In the genomic region with DNA sequence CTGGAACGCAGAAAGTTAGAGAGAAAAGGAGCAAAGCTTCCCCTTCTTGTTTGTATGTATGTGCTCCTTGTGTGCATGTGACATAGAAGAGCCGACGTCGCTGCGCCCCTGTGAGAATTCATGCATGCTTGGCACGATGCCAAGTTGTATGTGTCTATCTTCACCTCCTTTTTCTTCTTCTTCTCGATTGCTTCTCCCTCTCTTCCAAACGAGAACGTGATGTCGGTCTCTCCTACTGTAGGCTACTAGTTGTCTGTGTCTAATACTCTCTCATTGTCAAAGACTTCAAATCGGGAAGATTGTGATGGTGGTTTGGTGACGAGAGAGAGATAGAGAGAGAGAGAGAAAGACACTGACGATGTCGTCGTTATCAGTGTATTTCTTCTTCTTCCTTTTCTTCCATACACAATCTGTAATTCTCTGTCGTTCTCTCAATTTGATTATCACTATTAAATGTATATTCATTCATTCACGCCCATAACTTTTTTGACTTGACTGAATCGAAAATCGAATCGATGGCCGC, we compare ENCODE assay signal across 2 worm cellular contexts.
TF ChIP-seq lines count a peak whose summit lies in the region.

No protein-coding gene starts in this region.

TF ChIP-seq in whole organism, L2 larva, 48 proteins besides CTCF, POLR2A, EP300 and RAD21 (continued from another document):
- TF ChIP-seq nhr-77 (tag; optimal IDR thresholded peaks at IDR 0.05; lab: Kevin White, UChicago) (no peak), ama-1 (optimal IDR thresholded peaks at IDR 0.05; lab: Kevin White, UChicago) (no peak), nhr-237 (tag; optimal IDR thresholded peaks at IDR 0.05; lab: Kevin White, UChicago) (no peak), aly-2 (tag; optimal IDR thresholded peaks at IDR 0.05; lab: Kevin White, UChicago) (no peak), elt-1 (tag; optimal IDR thresholded peaks at IDR 0.05; lab: Kevin White, UChicago) (no peak), fos-1 (tag; optimal IDR thresholded peaks at IDR 0.05; lab: Kevin White, UChicago) (peak; percentile 98), egl-27 (tag; optimal IDR thresholded peaks at IDR 0.05; lab: Kevin White, UChicago) (peak; percentile 95), alr-1 (tag; optimal IDR thresholded peaks at IDR 0.05; lab: Kevin White, UChicago) (peak; percentile 60), mdl-1 (tag; optimal IDR thresholded peaks at IDR 0.05; lab: Kevin White, UChicago) (peak; percentile 81 to 93), C34F6.9 (tag; optimal IDR thresholded peaks at IDR 0.05; lab: Kevin White, UChicago) (peak; percentile 95), nhr-11 (tag; optimal IDR thresholded peaks at IDR 0.05; lab: Kevin White, UChicago) (no peak), lin-11 (tag; optimal IDR thresholded peaks at IDR 0.05; lab: Kevin White, UChicago) (peak; percentile 79), unc-55 (GFP tag; optimal IDR thresholded peaks at IDR 0.05; lab: Kevin White, UChicago) (peak; percentile 81), nhr-23 (tag; optimal IDR thresholded peaks at IDR 0.05; lab: Kevin White, UChicago) (no peak), lin-13 (GFP tag; optimal IDR thresholded peaks at IDR 0.05; lab: Kevin White, UChicago) (peak; percentile 78), elt-3 (tag; optimal IDR thresholded peaks at IDR 0.05; lab: Kevin White, UChicago) (no peak), nhr-21 (tag; optimal IDR thresholded peaks at IDR 0.05; lab: Kevin White, UChicago) (peak; percentile 93), sem-4 (tag; optimal IDR thresholded peaks at IDR 0.05; lab: Kevin White, UChicago) (peak; percentile 84), unc-62 (GFP tag; optimal IDR thresholded peaks at IDR 0.05; lab: Kevin White, UChicago) (peak; percentile 59), nhr-6 (tag; optimal IDR thresholded peaks at IDR 0.05; lab: Kevin White, UChicago) (peak; percentile 92), unc-39 (tag; optimal IDR thresholded peaks at IDR 0.05; lab: Kevin White, UChicago) (no peak), sma-9 (GFP tag; optimal IDR thresholded peaks at IDR 0.05; lab: Kevin White, UChicago) (peak; percentile 96), sma-9 (tag; optimal IDR thresholded peaks at IDR 0.05; lab: Kevin White, UChicago) (no peak), skn-1 (tag; optimal IDR thresholded peaks at IDR 0.05; lab: Kevin White, UChicago) (peak; percentile 49), mab-5 (tag; optimal IDR thresholded peaks at IDR 0.05; lab: Kevin White, UChicago) (peak; percentile 81), lin-39 (tag; optimal IDR thresholded peaks at IDR 0.05; lab: Kevin White, UChicago) (no peak), blmp-1 (tag; optimal IDR thresholded peaks at IDR 0.05; lab: Kevin White, UChicago; ENCODE audit: insufficient read depth) (peak; percentile 83)

TF ChIP-seq in whole organism, L4 larva, 104 proteins besides CTCF, POLR2A, EP300 and RAD21 (continued from another document):
- TF ChIP-seq nhr-237 (tag; optimal IDR thresholded peaks at IDR 0.05; lab: Kevin White, UChicago), result no peak
- TF ChIP-seq F10B5.3 (tag; optimal IDR thresholded peaks at IDR 0.05; lab: Kevin White, UChicago), result peak; percentile 23
- TF ChIP-seq mdl-1 (tag; optimal IDR thresholded peaks at IDR 0.05; lab: Kevin White, UChicago), result peak; percentile 77 to 97
- no peak for TF ChIP-seq nhr-111 (GFP tag; optimal IDR thresholded peaks at IDR 0.05; lab: Kevin White, UChicago)
- TF ChIP-seq php-3 (GFP tag; IDR thresholded peaks at IDR 0.05; lab: Robert Waterston, UW), result peak; percentile 73
- TF ChIP-seq lir-3 (tag; optimal IDR thresholded peaks at IDR 0.05; lab: Kevin White, UChicago), result no peak
- TF ChIP-seq duxl-1 (tag; optimal IDR thresholded peaks at IDR 0.05; lab: Kevin White, UChicago; ENCODE audit: poor library complexity), result no peak
- TF ChIP-seq dmd-8 (GFP tag; IDR thresholded peaks at IDR 0.05; lab: Robert Waterston, UW), result no peak
- no peak for TF ChIP-seq aly-2 (tag; optimal IDR thresholded peaks at IDR 0.05; lab: Kevin White, UChicago)
- TF ChIP-seq ces-1 (GFP tag; optimal IDR thresholded peaks at IDR 0.05; lab: Kevin White, UChicago), result no peak
- peak; percentile 92 for TF ChIP-seq mep-1 (tag; optimal IDR thresholded peaks at IDR 0.05; lab: Kevin White, UChicago)
- TF ChIP-seq dpl-1 (GFP tag; optimal IDR thresholded peaks at IDR 0.05; lab: Kevin White, UChicago), result peak; percentile 58
- 0 out of 2 replicates have a peak, but pooled peaks have one; percentile 20 for TF ChIP-seq ceh-44 (GFP tag; IDR thresholded peaks at IDR 0.05; lab: Robert Waterston, UW)
- TF ChIP-seq lin-1 (GFP tag; IDR thresholded peaks at IDR 0.05; lab: Robert Waterston, UW), result peak; percentile 70
- TF ChIP-seq nhr-42 (GFP tag; IDR thresholded peaks at IDR 0.05; lab: Robert Waterston, UW), result no peak
- no peak for TF ChIP-seq snpc-1.2 (GFP tag; IDR thresholded peaks at IDR 0.05; lab: Robert Waterston, UW)
- TF ChIP-seq attf-4 (tag; optimal IDR thresholded peaks at IDR 0.05; lab: Kevin White, UChicago), result peak; percentile 19
- TF ChIP-seq mes-2 (tag; optimal IDR thresholded peaks at IDR 0.05; lab: Kevin White, UChicago; ENCODE audit: poor library complexity, severe bottlenecking), result peak; percentile 56
- TF ChIP-seq spr-1 (tag; optimal IDR thresholded peaks at IDR 0.05; lab: Kevin White, UChicago), result peak; percentile 64
- TF ChIP-seq nhr-10 (tag; optimal IDR thresholded peaks at IDR 0.05; lab: Kevin White, UChicago), result peak; percentile 81
- TF ChIP-seq Y48G9A.11 (GFP tag; IDR thresholded peaks at IDR 0.05; lab: Robert Waterston, UW), result no peak
- no peak for TF ChIP-seq fos-1 (tag; optimal IDR thresholded peaks at IDR 0.05; lab: Kevin White, UChicago)
- no peak for TF ChIP-seq ceh-32 (tag; optimal IDR thresholded peaks at IDR 0.05; lab: Kevin White, UChicago; ENCODE audit: poor library complexity)
- TF ChIP-seq hlh-30 (tag; optimal IDR thresholded peaks at IDR 0.05; lab: Kevin White, UChicago; ENCODE audit: insufficient read depth), result peak; percentile 96
- peak; percentile 99 for TF ChIP-seq hlh-11 (tag; optimal IDR thresholded peaks at IDR 0.05; lab: Kevin White, UChicago)
- no peak for TF ChIP-seq D1046.2 (GFP tag; IDR thresholded peaks at IDR 0.05; lab: Robert Waterston, UW)
- TF ChIP-seq zip-11 (GFP tag; IDR thresholded peaks at IDR 0.05; lab: Robert Waterston, UW), result no peak
- no peak for TF ChIP-seq daf-8 (GFP tag; IDR thresholded peaks at IDR 0.05; lab: Robert Waterston, UW)
- peak in 1 of 2 experiments; percentile 93 for TF ChIP-seq unc-62 (GFP tag; optimal IDR thresholded peaks at IDR 0.05 in 1 of 2; lab: Kevin White, UChicago)
- TF ChIP-seq unc-62 (tag; optimal IDR thresholded peaks at IDR 0.05; lab: Kevin White, UChicago), result no peak
- peak; percentile 93 for TF ChIP-seq nhr-77 (tag; optimal IDR thresholded peaks at IDR 0.05; lab: Kevin White, UChicago)
- TF ChIP-seq F37D6.2 (tag; optimal IDR thresholded peaks at IDR 0.05; lab: Kevin White, UChicago), result peak; percentile 80
- no peak for TF ChIP-seq skn-1 (tag; optimal IDR thresholded peaks at IDR 0.05; lab: Kevin White, UChicago)
- TF ChIP-seq nhr-41 (GFP tag; IDR thresholded peaks at IDR 0.05; lab: Robert Waterston, UW), result peak; percentile 54; the same call in 1 of the 2 replicates
- TF ChIP-seq ceh-82 (tag; optimal IDR thresholded peaks at IDR 0.05; lab: Kevin White, UChicago), result no peak
- TF ChIP-seq nhr-102 (tag; optimal IDR thresholded peaks at IDR 0.05; lab: Kevin White, UChicago), result peak; percentile 78
- TF ChIP-seq fkh-10 (GFP tag; optimal IDR thresholded peaks at IDR 0.05; lab: Kevin White, UChicago), result peak; percentile 86
- TF ChIP-seq lim-7 (GFP tag; IDR thresholded peaks at IDR 0.05; lab: Robert Waterston, UW), result 0 out of 2 replicates have a peak, but pooled peaks have one; percentile 43
- peak; percentile 57 for TF ChIP-seq zfp-2 (tag; optimal IDR thresholded peaks at IDR 0.05; lab: Kevin White, UChicago)
- peak in 1 of 2 experiments; percentile 21 for TF ChIP-seq ZK546.5 (tag; optimal IDR thresholded peaks at IDR 0.05; lab: Kevin White, UChicago)
- peak; percentile 42 for TF ChIP-seq lin-38 (GFP tag; IDR thresholded peaks at IDR 0.05; lab: Robert Waterston, UW)
- peak in 1 of 2 experiments; percentile 12 for TF ChIP-seq daf-16 (GFP tag; optimal IDR thresholded peaks at IDR 0.05; lab: Kevin White, UChicago)
- TF ChIP-seq daf-16 (tag; optimal IDR thresholded peaks at IDR 0.05; lab: Kevin White, UChicago), result peak; percentile 79
- peak; percentile 80 for TF ChIP-seq nhr-11 (tag; optimal IDR thresholded peaks at IDR 0.05; lab: Kevin White, UChicago)
- TF ChIP-seq mxl-3 (GFP tag; optimal IDR thresholded peaks at IDR 0.05; lab: Kevin White, UChicago), result peak; percentile 93
- no peak for TF ChIP-seq Y105C5A.15 (GFP tag; IDR thresholded peaks at IDR 0.05; lab: Robert Waterston, UW)
- TF ChIP-seq rbr-2 (tag; optimal IDR thresholded peaks at IDR 0.05; lab: Kevin White, UChicago), result peak; percentile 92
- peak; percentile 96 for TF ChIP-seq dmd-6 (GFP tag; IDR thresholded peaks at IDR 0.05; lab: Robert Waterston, UW)
- peak; percentile 72 for TF ChIP-seq T20F7.1 (GFP tag; optimal IDR thresholded peaks at IDR 0.05; lab: Kevin White, UChicago)
- TF ChIP-seq mxl-2 (GFP tag; conservative IDR thresholded peaks at IDR 0.05; lab: Robert Waterston, UW), result no peak
- peak; percentile 37 for TF ChIP-seq ama-1 (optimal IDR thresholded peaks at IDR 0.05; lab: Kevin White, UChicago)
- TF ChIP-seq lin-29 (GFP tag; IDR thresholded peaks at IDR 0.05; lab: Robert Waterston, UW), result no peak; the same call in 1 of the 2 replicates
- TF ChIP-seq set-16 (GFP tag; IDR thresholded peaks at IDR 0.05; lab: Robert Waterston, UW), result peak; percentile 58
- TF ChIP-seq zag-1 (tag; optimal IDR thresholded peaks at IDR 0.05; lab: Kevin White, UChicago), result no peak
- TF ChIP-seq spr-3 (GFP tag; optimal IDR thresholded peaks at IDR 0.05; lab: Kevin White, UChicago), result peak; percentile 21
- no peak for TF ChIP-seq sdz-12 (GFP tag; optimal IDR thresholded peaks at IDR 0.05; lab: Kevin White, UChicago)
- no peak for TF ChIP-seq F26F4.8 (GFP tag; conservative IDR thresholded peaks at IDR 0.05; lab: Robert Waterston, UW)
- no peak for TF ChIP-seq unc-130 (GFP tag; optimal IDR thresholded peaks at IDR 0.05; lab: Kevin White, UChicago)
- TF ChIP-seq unc-39 (tag; optimal IDR thresholded peaks at IDR 0.05; lab: Kevin White, UChicago), result no peak
- peak; percentile 74 for TF ChIP-seq aha-1 (tag; lab: Kevin White, UChicago)
- no peak for TF ChIP-seq lin-39 (tag; optimal IDR thresholded peaks at IDR 0.05; lab: Kevin White, UChicago)
- 0 out of 2 replicates have a peak, but pooled peaks have one; percentile 66 for TF ChIP-seq egl-43 (GFP tag; IDR thresholded peaks at IDR 0.05; lab: Robert Waterston, UW)
- TF ChIP-seq ceh-28 (tag; optimal IDR thresholded peaks at IDR 0.05; lab: Kevin White, UChicago), result no peak
- TF ChIP-seq T26A8.4 (GFP tag; IDR thresholded peaks at IDR 0.05; lab: Robert Waterston, UW), result peak; percentile 73
- peak; percentile 93 for TF ChIP-seq nhr-48 (tag; optimal IDR thresholded peaks at IDR 0.05; lab: Kevin White, UChicago)
- TF ChIP-seq jun-1 (tag; optimal IDR thresholded peaks at IDR 0.05; lab: Kevin White, UChicago), result peak; percentile 82
- TF ChIP-seq ztf-11 (tag; optimal IDR thresholded peaks at IDR 0.05; lab: Kevin White, UChicago), result no peak
- peak; percentile 62; the same call in 1 of the 2 replicates for TF ChIP-seq daf-19 (GFP tag; conservative IDR thresholded peaks at IDR 0.05; lab: Robert Waterston, UW)
- peak; percentile 80 for TF ChIP-seq hmg-1.1 (GFP tag; IDR thresholded peaks at IDR 0.05; lab: Robert Waterston, UW)
- TF ChIP-seq nhr-6 (tag; optimal IDR thresholded peaks at IDR 0.05; lab: Kevin White, UChicago), result peak; percentile 40
- peak; percentile 92 for TF ChIP-seq ctbp-1 (GFP tag; IDR thresholded peaks at IDR 0.05; lab: Robert Waterston, UW)
- peak; percentile 35 for TF ChIP-seq ztf-7 (tag; optimal IDR thresholded peaks at IDR 0.05; lab: Kevin White, UChicago)
- TF ChIP-seq nhr-28 (tag; optimal IDR thresholded peaks at IDR 0.05; lab: Kevin White, UChicago), result peak; percentile 99
- no peak for TF ChIP-seq tag-97 (GFP tag; IDR thresholded peaks at IDR 0.05; lab: Robert Waterston, UW)
- TF ChIP-seq F44E2.7 (GFP tag; IDR thresholded peaks at IDR 0.05; lab: Robert Waterston, UW), result no peak
- 0 out of 4 replicates have a peak, but pooled peaks have one; percentile 50 for TF ChIP-seq madf-5 (GFP tag; IDR thresholded peaks at IDR 0.05; lab: Robert Waterston, UW)
- no peak for TF ChIP-seq Y5F2A.4 (GFP tag; optimal IDR thresholded peaks at IDR 0.05; lab: Kevin White, UChicago)
- peak; percentile 97 for TF ChIP-seq dve-1 (tag; optimal IDR thresholded peaks at IDR 0.05; lab: Kevin White, UChicago; ENCODE audit: insufficient read depth)
- 0 out of 2 replicates have a peak, but pooled peaks have one; percentile 41 for TF ChIP-seq ZK337.2 (GFP tag; IDR thresholded peaks at IDR 0.05; lab: Robert Waterston, UW)
- no peak for TF ChIP-seq mdt-29 (GFP tag; IDR thresholded peaks at IDR 0.05; lab: Robert Waterston, UW)
- no peak for TF ChIP-seq egl-27 (tag; optimal IDR thresholded peaks at IDR 0.05; lab: Kevin White, UChicago)
- TF ChIP-seq lin-15B (tag; optimal IDR thresholded peaks at IDR 0.05; lab: Kevin White, UChicago), result no peak
- no peak for TF ChIP-seq nhr-76 (tag; optimal IDR thresholded peaks at IDR 0.05; lab: Kevin White, UChicago)
- peak; percentile 46; the same call in 1 of the 2 replicates for TF ChIP-seq saeg-2 (GFP tag; IDR thresholded peaks at IDR 0.05; lab: Robert Waterston, UW)
- TF ChIP-seq madf-9 (GFP tag; conservative IDR thresholded peaks at IDR 0.05; lab: Robert Waterston, UW), result 0 out of 2 replicates have a peak, but pooled peaks have one; percentile 27
- no peak for TF ChIP-seq daf-12 (tag; optimal IDR thresholded peaks at IDR 0.05; lab: Kevin White, UChicago)
- no peak for TF ChIP-seq dmd-9 (GFP tag; IDR thresholded peaks at IDR 0.05; lab: Robert Waterston, UW)
